Worm (Caenorhabditis elegans) whole organism, early embryonic: ENCODE measurements around the gene Y80D4G.2.

Experiments
- aly-1 ChIP-seq: sonication (generic microtip); optimal IDR thresholded peaks from 2 replicates; lab custom pipeline; 2016; ENCODE audit warnings: missing genetic modification characterization, missing compliant biosample characterization
- ama-1 ChIP-seq: fragments of 150-350 bp; optimal IDR thresholded peaks from 2 replicates; lab custom pipeline; 2014
- ets-7 ChIP-seq: sonication (generic microtip); optimal IDR thresholded peaks from 2 replicates; lab custom pipeline; 2016; ENCODE audit warnings: missing genotype, missing genetic modification characterization, missing compliant biosample characterization
- flt-1 ChIP-seq: fragments of 200-800 bp; sonication (Bioruptor generic); IDR thresholded peaks from 2 replicates; pipeline ENCODE4 v1.3.6; 2022; ENCODE audit warnings: missing genetic modification characterization, missing compliant biosample characterization
- pes-1 ChIP-seq: fragments of 200-800 bp; sonication (Bioruptor generic); IDR thresholded peaks from 2 replicates; pipeline ENCODE4 v1.3.6; 2022; ENCODE audit warnings: missing genetic modification reagents, missing genetic modification characterization, missing compliant biosample characterization

ce11 chrIII:7553693-7554226 is 40.6 kb downstream of the Y80D4G.2 start:
- TF ChIP-seq pes-1 (no peak), flt-1 (GFP tag; lab: Robert Waterston, UW) (no peak), ama-1 (lab: Kevin White, UChicago) (no peak), aly-1 (tag; lab: Kevin White, UChicago) (no peak), ets-7 (no peak)
